Worm (Caenorhabditis elegans): ENCODE measurements around the gene Y54G2A.50.

DNA sequence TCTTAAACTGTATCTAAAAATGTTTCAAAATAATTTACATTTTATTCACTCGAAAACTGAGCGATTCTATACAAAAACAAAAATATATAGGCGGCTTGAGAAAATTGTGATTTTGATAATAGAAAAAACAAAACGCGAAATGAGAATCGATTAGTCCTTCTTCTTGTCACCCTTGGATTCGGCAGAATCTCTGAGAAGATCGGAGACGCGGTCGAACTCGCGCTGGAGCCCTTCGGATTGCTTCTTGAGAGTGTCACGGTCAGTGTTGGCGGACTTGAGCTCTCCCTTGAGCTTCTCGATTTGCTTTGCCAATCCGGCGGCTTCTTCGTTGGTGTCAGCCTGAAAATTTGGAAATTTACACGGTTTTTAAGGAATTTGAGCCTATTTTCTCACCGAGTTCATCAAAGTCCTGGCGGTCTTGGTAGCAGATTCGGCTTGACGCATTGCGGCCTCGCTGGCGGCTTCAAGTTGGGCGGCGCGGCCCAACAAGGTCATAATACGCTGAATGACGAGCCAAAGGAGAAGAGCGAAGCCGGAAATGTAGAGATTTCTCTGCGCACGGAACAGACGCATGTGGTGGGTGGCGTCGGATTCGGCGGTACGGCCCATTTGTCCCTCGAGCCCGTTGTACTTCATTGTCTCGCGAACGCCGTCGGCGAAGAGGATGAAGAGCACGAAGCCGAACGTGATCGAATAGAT, 26.1 kb upstream of the Y54G2A.50 start:
- TF ChIP-seq zag-1 (tag; optimal IDR thresholded peaks at IDR 0.05) = no peak
- TF ChIP-seq lin-39 (tag; optimal IDR thresholded peaks at IDR 0.05) = no peak
- no peak for TF ChIP-seq Y5F2A.4 (GFP tag; optimal IDR thresholded peaks at IDR 0.05)
- TF ChIP-seq ces-1 (GFP tag; optimal IDR thresholded peaks at IDR 0.05) = no peak
- no peak for TF ChIP-seq spr-1 (tag; optimal IDR thresholded peaks at IDR 0.05)
- no peak for TF ChIP-seq ZK546.5 (tag; optimal IDR thresholded peaks at IDR 0.05)
- TF ChIP-seq duxl-1 (tag; optimal IDR thresholded peaks at IDR 0.05; ENCODE audit: poor library complexity) = no peak
- TF ChIP-seq nhr-11 (tag; optimal IDR thresholded peaks at IDR 0.05) = no peak
- TF ChIP-seq nhr-237 (tag; optimal IDR thresholded peaks at IDR 0.05) = no peak
- TF ChIP-seq ama-1 (optimal IDR thresholded peaks at IDR 0.05) = no peak

Measured in whole organism, L4 larva.